Worm (Caenorhabditis elegans) whole organism, dauer: ENCODE measurements around the gene C05C10.8.

ENCODE experiments used
- unc-62 ChIP-seq: sonication (generic microtip); optimal IDR thresholded peaks from 2 replicates; lab custom pipeline; 2017; ENCODE audit warnings: missing biosample characterization, missing genetic modification reagents, missing genetic modification characterization

Gene C05C10.8

DNA sequence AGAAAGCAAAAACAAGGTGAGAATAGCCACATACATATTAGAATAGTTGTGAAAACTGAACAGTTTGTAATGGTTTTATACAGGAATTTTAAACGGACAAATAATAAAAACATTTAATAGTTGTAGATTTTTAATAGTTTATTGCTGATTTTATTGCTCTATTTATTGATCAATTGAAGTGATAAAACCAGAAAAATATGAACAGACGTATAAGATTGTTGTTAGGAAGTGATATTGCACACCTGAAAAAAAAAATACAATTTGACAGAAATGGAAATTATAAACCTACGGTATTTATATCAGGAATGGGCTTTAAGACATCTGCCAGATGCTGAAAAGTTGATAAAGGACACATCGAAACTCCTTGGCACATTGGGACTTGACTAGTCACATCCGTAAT is at the start of gene C05C10.8:
Gene C05C10.8 (minus strand): TSS at position 101 of the 400 bp plus-strand sequence.
- no peak for TF ChIP-seq unc-62

DNA sequence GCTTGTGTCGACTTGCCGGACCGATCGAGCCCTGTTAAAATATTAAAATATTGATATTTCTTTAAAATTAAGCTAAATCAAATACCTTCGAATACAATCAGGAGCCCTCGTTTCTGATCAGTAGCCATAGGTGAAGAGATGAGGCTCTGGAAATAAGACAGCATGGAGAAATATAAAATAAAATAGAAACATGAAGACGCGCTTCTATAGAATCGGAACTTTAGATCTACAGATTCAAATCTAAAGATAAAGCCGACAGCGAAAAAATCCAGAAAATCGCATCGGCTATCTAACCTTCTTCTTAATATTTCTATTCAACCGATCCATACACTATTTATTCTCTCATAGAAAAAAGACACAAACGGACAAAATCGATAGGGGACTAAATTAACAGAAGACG is 49.1 kb upstream of the C05C10.8 start, which contains the start of gene dtmk-1:
Gene dtmk-1 (minus strand): TSS at position 146 of the 400 bp plus-strand sequence.
- no peak for TF ChIP-seq unc-62

- TF ChIP-seq unc-62: no peak
These were observed 47.5 kb upstream of the C05C10.8 start for ce11 chrII:9965325-9965724.

DNA sequence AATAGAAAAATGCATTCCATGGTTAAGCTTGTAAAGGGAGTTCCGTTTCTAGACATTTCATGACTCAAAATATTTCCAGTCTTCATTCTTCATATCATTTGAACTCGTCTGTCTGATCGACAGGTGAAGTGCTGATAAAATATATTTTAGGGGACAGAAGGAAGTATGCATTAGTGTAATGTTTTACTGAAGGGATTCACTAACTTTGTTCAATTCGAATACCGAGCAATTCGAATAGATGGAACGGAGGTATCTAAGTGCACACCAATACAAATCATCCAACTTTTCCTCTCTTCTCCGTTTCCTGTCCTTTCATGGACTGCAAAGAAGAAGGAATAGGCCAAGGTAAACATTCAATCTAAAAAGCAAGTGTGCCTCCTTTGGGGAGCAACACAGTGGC is 46.0 kb upstream of the C05C10.8 start:
- no peak for TF ChIP-seq unc-62

DNA sequence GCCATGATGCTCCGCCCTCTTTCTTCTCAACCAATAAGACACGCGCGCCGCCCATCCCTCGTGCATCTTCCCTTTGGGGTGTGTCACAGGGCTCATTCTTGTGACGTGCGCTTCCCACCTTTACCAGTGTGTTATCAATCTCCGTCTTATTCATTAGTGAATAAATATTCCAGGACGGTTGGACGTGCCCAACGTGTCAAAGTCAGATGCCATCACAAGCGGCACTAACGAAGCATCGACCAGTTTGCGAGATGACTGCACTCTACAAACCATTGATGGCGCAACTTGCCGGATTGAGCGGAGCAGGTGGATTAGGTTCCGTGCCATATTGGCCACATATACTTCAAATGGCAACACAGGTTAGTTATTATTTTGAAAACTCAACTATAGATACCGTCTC is 42.3 kb upstream of the C05C10.8 start:
- TF ChIP-seq unc-62: no peak

- TF ChIP-seq unc-62: no peak
These were observed 38.3 kb upstream of the C05C10.8 start for ce11 chrII:9956116-9956515.

DNA sequence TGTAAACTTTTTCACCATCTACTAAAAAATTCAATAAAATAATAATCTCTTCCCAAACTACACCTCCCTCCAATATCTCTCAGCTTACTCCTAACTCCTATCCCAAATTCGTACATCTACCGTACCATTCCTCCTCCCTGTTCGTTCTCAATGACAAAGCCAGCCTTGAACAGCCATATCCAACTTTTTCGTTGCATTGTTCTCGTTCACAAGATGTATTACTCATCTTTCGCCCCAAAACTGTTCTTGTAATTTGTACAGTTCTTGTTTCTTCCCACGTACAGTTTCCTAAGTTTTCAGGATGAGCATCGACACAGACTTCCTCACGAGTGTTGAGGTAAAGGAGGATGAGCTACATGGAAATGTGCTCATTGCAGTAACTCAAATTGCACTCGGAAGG is 37.1 kb upstream of the C05C10.8 start, which contains the start of gene egl-43:
Gene egl-43 (plus strand): TSS at position 301 of the 400 bp plus-strand sequence.
- TF ChIP-seq unc-62: no peak

DNA sequence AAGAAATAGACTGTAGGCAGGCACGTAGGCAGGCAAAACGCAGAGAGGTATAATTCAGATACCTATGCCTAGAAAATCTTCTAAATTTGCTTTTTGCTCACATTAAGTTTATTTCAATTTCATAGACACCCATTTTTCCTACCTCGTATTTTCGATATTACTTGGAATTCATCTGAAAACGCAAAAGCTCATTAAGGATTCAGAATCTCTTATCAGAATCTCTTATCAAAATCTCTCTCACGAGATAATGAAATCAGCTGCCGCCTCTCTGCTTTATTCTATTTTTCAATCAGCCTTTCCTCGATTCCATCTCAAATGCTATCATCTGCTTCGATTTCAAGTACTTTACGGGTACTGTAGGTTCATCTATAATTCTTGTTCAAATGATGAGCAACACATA is 34.0 kb upstream of the C05C10.8 start:
- no peak for TF ChIP-seq unc-62

DNA sequence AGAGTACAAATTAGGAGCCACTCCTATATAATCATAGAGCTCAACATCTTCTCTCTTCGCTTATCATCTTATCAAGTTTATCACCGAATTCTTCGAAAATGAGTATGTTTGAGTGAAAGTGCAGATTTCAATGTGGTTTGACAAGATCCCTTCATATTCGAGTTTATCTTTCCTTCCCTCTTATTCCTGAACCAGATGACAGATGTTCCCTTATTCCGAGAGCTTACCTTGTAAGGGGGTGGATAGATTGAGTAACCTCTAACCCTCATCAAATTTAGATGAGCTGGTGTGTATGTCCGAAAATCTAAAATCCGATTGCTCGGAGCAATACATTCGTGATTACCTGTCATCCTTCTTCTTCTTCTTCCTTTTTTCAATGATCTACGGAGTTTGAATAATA is 30.9 kb upstream of the C05C10.8 start:
- TF ChIP-seq unc-62: no peak

- no peak for TF ChIP-seq unc-62
These were observed 26.0 kb upstream of the C05C10.8 start, which contains the start of gene flad-1 for ce11 chrII:9943837-9944236. flad-1 (plus strand) TSS chrII:9944137.

ce11 chrII:9943246-9943645 is 25.4 kb upstream of the C05C10.8 start:
- no peak for TF ChIP-seq unc-62

ce11 chrII:9940430-9940829 is 22.6 kb upstream of the C05C10.8 start, which contains the start of gene ufd-3:
ufd-3 (plus strand) TSS chrII:9940753.
- TF ChIP-seq unc-62: no peak

DNA sequence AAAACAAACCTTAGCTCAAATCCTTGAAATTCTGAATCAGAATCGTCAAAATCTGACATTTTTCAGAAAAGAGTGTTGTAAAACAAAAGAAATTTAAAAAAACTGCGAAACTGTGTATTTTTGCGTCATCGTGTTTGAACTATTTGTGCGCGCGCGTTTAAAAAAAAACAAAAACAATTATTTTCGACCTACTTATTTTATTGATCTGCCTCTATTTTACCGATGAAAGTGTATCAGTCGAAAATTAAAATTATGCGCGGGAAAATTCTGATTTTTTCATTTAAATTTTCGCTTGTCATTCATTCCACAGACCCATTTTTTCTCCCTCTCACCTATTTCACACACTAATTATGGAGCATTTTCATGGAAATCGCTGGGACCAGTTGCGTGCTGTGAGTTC is 21.1 kb upstream of the C05C10.8 start, which contains the start of the genes C05C10.7 and C05C10.5:
Gene C05C10.7 (minus strand): TSS at position 95 of the 400 bp plus-strand sequence.
Gene C05C10.5 (plus strand): TSS at position 164 of the 400 bp plus-strand sequence.
- TF ChIP-seq unc-62: no peak

- no peak for TF ChIP-seq unc-62
These were observed 19.8 kb upstream of the C05C10.8 start for ce11 chrII:9937611-9938010.

DNA sequence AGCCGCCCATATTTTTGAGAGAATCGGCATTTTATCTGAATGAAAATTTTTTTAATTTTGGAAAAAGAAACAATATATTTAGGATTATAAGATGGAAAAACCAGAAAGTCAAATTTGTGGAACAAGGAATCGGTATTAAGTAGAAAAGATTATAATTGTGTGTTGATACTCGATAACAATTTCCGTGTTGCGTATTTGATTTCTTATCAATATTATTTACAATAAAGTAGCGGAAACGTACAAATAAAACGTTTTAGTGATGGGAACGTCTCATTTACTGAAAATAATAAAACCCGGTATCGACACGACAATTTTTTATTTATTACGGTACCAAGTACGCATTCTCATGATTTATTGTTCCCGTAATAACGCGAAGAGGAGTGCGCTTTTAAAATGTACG is 19.1 kb upstream of the C05C10.8 start, which contains the start of gene C05C10.3:
Gene C05C10.3 (minus strand): TSS at position 35 of the 400 bp plus-strand sequence.
- no peak for TF ChIP-seq unc-62

ce11 chrII:9935664-9936063 is 17.9 kb upstream of the C05C10.8 start:
- TF ChIP-seq unc-62: no peak

DNA sequence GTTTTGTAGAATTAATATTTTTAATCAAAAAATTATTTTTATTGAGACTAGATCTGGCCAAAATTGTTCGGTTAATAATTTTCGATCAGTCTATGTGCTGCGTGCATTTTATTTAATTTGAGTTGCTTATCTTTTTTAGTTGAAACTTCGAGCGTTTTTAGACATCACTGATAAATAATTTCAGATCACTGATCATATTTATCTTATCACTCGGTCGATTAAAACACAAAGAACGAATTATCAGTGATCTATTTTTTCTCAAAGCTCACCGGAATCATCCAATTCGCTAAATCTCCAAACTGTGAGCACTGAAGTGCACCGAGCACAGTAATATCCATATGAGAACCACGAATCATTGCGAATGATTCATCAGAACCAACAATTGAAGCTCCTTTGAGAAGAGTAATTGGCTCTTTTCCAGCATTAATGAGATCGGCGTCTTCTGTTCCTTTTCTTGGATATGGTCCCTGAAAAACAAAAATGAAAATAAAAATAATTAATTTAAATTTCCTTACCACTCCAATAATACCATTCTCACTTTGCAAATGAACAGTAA is 17.3 kb upstream of the C05C10.8 start:
- TF ChIP-seq unc-62: no peak

ce11 chrII:9934570-9934969 is 16.8 kb upstream of the C05C10.8 start:
- TF ChIP-seq unc-62: no peak

- TF ChIP-seq unc-62: no peak
These were observed 16.2 kb upstream of the C05C10.8 start for ce11 chrII:9933947-9934383.
